Fruit fly (Drosophila melanogaster): ENCODE data around the gene Sap47.

- TF ChIP-seq CG6854 (GFP tag; optimal IDR thresholded peaks at IDR 0.05): no peak
- peak; percentile 78 for TF ChIP-seq Eip78C (GFP tag)
- TF ChIP-seq fd59A (GFP tag; optimal IDR thresholded peaks at IDR 0.05): no peak
- no peak for TF ChIP-seq CG6163 (GFP tag; IDR thresholded peaks at IDR 0.05)
- TF ChIP-seq esn (GFP tag; optimal IDR thresholded peaks at IDR 0.05): peak; percentile 25
- no peak for TF ChIP-seq Smox (GFP tag; optimal IDR thresholded peaks at IDR 0.05)
- no peak for TF ChIP-seq lz (GFP tag; optimal IDR thresholded peaks at IDR 0.05)
- no peak for TF ChIP-seq CG16779 (tag; optimal IDR thresholded peaks at IDR 0.05)
- TF ChIP-seq Lpt (GFP tag; optimal IDR thresholded peaks at IDR 0.05): no peak
- peak; percentile 63 for TF ChIP-seq achi (GFP tag; optimal IDR thresholded peaks at IDR 0.05)
- no peak for TF ChIP-seq CG10669 (GFP tag; optimal IDR thresholded peaks at IDR 0.05)
- no peak for TF ChIP-seq Ets21C (GFP tag; optimal IDR thresholded peaks at IDR 0.05)
These were observed 69.1 kb downstream of the Sap47 start for dm6 chr3R:16004015-16004414.

All from whole organism, prepupa.